Worm (Caenorhabditis elegans): ENCODE data around the gene cpna-3.
A peak's percentile ranks its signal among the peaks of the same experiment; 100 is the strongest.

The cpna-3 gene

ce11 chrIV:9067277-9068197, 29.1 kb upstream of the cpna-3 start:
- TF ChIP-seq zip-8 (tag; optimal IDR thresholded peaks at IDR 0.05), result peak; percentile 58

ce11 chrIV:9069703-9070102, 26.9 kb upstream of the cpna-3 start, which contains the start of gene nhr-11:
nhr-11 (plus strand) TSS chrIV:9070003.
- TF ChIP-seq tbx-8 (GFP tag; optimal IDR thresholded peaks at IDR 0.05) (no peak), M03D4.4 (tag; optimal IDR thresholded peaks at IDR 0.05) (no peak), unc-62 (GFP tag; optimal IDR thresholded peaks at IDR 0.05) (no peak), mep-1 (tag; optimal IDR thresholded peaks at IDR 0.05) (no peak), lin-32 (GFP tag; optimal IDR thresholded peaks at IDR 0.05) (no peak), snpc-4 (tag; optimal IDR thresholded peaks at IDR 0.05) (no peak), sptf-1 (tag; optimal IDR thresholded peaks at IDR 0.05) (no peak), elt-3 (tag; optimal IDR thresholded peaks at IDR 0.05) (no peak), ceh-39 (tag; optimal IDR thresholded peaks at IDR 0.05) (no peak), drap-1 (GFP tag; optimal IDR thresholded peaks at IDR 0.05) (no peak), ztf-11 (tag; optimal IDR thresholded peaks at IDR 0.05) (no peak), mls-2 (tag; optimal IDR thresholded peaks at IDR 0.05) (no peak)

ce11 chrIV:9070188-9070587, 26.5 kb upstream of the cpna-3 start:
- TF ChIP-seq tbx-8 (GFP tag; optimal IDR thresholded peaks at IDR 0.05), result no peak
- no peak for TF ChIP-seq lin-32 (GFP tag; optimal IDR thresholded peaks at IDR 0.05)
- no peak for TF ChIP-seq lin-13 (tag; optimal IDR thresholded peaks at IDR 0.05)

- no peak for TF ChIP-seq ceh-43 (GFP tag; optimal IDR thresholded peaks at IDR 0.05)
- TF ChIP-seq unc-120 (tag; optimal IDR thresholded peaks at IDR 0.05; ENCODE audit: poor library complexity, severe bottlenecking), result peak; percentile 13
- TF ChIP-seq nhr-28 (tag; optimal IDR thresholded peaks at IDR 0.05), result no peak
- TF ChIP-seq lsy-2 (tag; optimal IDR thresholded peaks at IDR 0.05), result peak; percentile 54
- no peak for TF ChIP-seq lin-13 (tag; optimal IDR thresholded peaks at IDR 0.05)
- TF ChIP-seq ceh-39 (tag; optimal IDR thresholded peaks at IDR 0.05), result no peak
- TF ChIP-seq mep-1 (tag; optimal IDR thresholded peaks at IDR 0.05), result peak; percentile 44
- no peak for TF ChIP-seq lin-32 (GFP tag; optimal IDR thresholded peaks at IDR 0.05)
- peak; percentile 79 for TF ChIP-seq zip-8 (tag; optimal IDR thresholded peaks at IDR 0.05)
- TF ChIP-seq sptf-1 (tag; optimal IDR thresholded peaks at IDR 0.05), result peak; percentile 30
- TF ChIP-seq blmp-1 (tag; optimal IDR thresholded peaks at IDR 0.05), result peak; percentile 80
- TF ChIP-seq hlh-1 (tag; optimal IDR thresholded peaks at IDR 0.05), result no peak
- TF ChIP-seq snpc-4 (tag; optimal IDR thresholded peaks at IDR 0.05), result no peak
- peak; percentile 10 for TF ChIP-seq drap-1 (GFP tag; optimal IDR thresholded peaks at IDR 0.05)
- TF ChIP-seq nhr-12 (tag; optimal IDR thresholded peaks at IDR 0.05), result no peak
- TF ChIP-seq nhr-237 (tag; optimal IDR thresholded peaks at IDR 0.05), result peak; percentile 36
- TF ChIP-seq ztf-11 (tag; optimal IDR thresholded peaks at IDR 0.05), result no peak
- TF ChIP-seq sem-2 (GFP tag; optimal IDR thresholded peaks at IDR 0.05), result no peak
- TF ChIP-seq nhr-2 (tag; optimal IDR thresholded peaks at IDR 0.05), result no peak
- no peak for TF ChIP-seq unc-39 (tag; optimal IDR thresholded peaks at IDR 0.05)
These were observed 22.4 kb upstream of the cpna-3 start, which contains the start of gene mppb-1 for ce11 chrIV:9074244-9074723. mppb-1 (plus strand) TSS chrIV:9074673.

- TF ChIP-seq M03D4.4 (tag; optimal IDR thresholded peaks at IDR 0.05) (no peak), ceh-43 (GFP tag; optimal IDR thresholded peaks at IDR 0.05) (no peak), mls-2 (tag; optimal IDR thresholded peaks at IDR 0.05) (no peak), flh-1 (GFP tag; optimal IDR thresholded peaks at IDR 0.05) (no peak), ceh-39 (tag; optimal IDR thresholded peaks at IDR 0.05) (no peak), unc-39 (tag; optimal IDR thresholded peaks at IDR 0.05) (no peak), tbx-8 (GFP tag; optimal IDR thresholded peaks at IDR 0.05) (no peak), elt-1 (tag; optimal IDR thresholded peaks at IDR 0.05; ENCODE audit: borderline replicate concordance, insufficient read depth) (no peak), lsy-2 (tag; optimal IDR thresholded peaks at IDR 0.05) (no peak), bed-3 (GFP tag; optimal IDR thresholded peaks at IDR 0.05) (no peak), mab-5 (tag; optimal IDR thresholded peaks at IDR 0.05) (no peak), blmp-1 (tag; optimal IDR thresholded peaks at IDR 0.05) (no peak), elt-3 (tag; optimal IDR thresholded peaks at IDR 0.05) (no peak), zip-8 (tag; optimal IDR thresholded peaks at IDR 0.05) (no peak), lin-32 (GFP tag; optimal IDR thresholded peaks at IDR 0.05) (no peak), nhr-12 (tag; optimal IDR thresholded peaks at IDR 0.05) (no peak), mep-1 (tag; optimal IDR thresholded peaks at IDR 0.05) (no peak), cnd-1 (tag; optimal IDR thresholded peaks at IDR 0.05) (no peak), pha-4 (tag; optimal IDR thresholded peaks at IDR 0.05) (no peak), lin-13 (tag; optimal IDR thresholded peaks at IDR 0.05) (no peak)
These were observed 18.2 kb upstream of the cpna-3 start, which contains the start of gene mans-4 for ce11 chrIV:9078469-9078868. mans-4 (minus strand) TSS chrIV:9078569.

All from whole organism, mixed stage, embryonic.